Worm (Caenorhabditis elegans) whole organism, early embryonic: Measurements from ENCODE around the gene twk-23.

Source experiments
- B0310.2 ChIP-seq: sonication (generic microtip); optimal IDR thresholded peaks from 2 replicates; lab custom pipeline; 2016; ENCODE audit warnings: mild to moderate bottlenecking, missing genetic modification characterization, missing compliant biosample characterization
- F13C5.2 ChIP-seq: sonication (generic microtip); optimal IDR thresholded peaks from 2 replicates; lab custom pipeline; 2017; ENCODE audit warnings: mild to moderate bottlenecking, missing genetic modification characterization, inconsistent platforms, missing compliant biosample characterization
- aly-1 ChIP-seq: sonication (generic microtip); optimal IDR thresholded peaks from 2 replicates; lab custom pipeline; 2016; ENCODE audit warnings: missing genetic modification characterization, missing compliant biosample characterization
- ama-1 ChIP-seq: fragments of 150-350 bp; optimal IDR thresholded peaks from 2 replicates; lab custom pipeline; 2014
- ceh-36 ChIP-seq: sonication (generic microtip); optimal IDR thresholded peaks from 2 replicates; lab custom pipeline; 2016; ENCODE audit warnings: missing genetic modification characterization, inconsistent platforms, missing compliant biosample characterization
- ets-7 ChIP-seq: sonication (generic microtip); optimal IDR thresholded peaks from 2 replicates; lab custom pipeline; 2016; ENCODE audit warnings: missing genotype, missing genetic modification characterization, missing compliant biosample characterization
- flt-1 ChIP-seq: fragments of 200-800 bp; sonication (Bioruptor generic); IDR thresholded peaks from 2 replicates; pipeline ENCODE4 v1.3.6; 2022; ENCODE audit warnings: missing genetic modification characterization, missing compliant biosample characterization
- hmbx-1 ChIP-seq: sonication (generic microtip); optimal IDR thresholded peaks from 2 replicates; lab custom pipeline; 2016; ENCODE audit warnings: mild to moderate bottlenecking, missing genetic modification characterization, missing compliant biosample characterization
- hmg-4 ChIP-seq: fragments of 200-800 bp; sonication (Bioruptor generic); optimal IDR thresholded peaks from 2 replicates; lab custom pipeline; 2018; ENCODE audit warnings: mild to moderate bottlenecking, missing genetic modification characterization, missing compliant biosample characterization
- hnd-1 ChIP-seq: sonication (generic microtip); optimal IDR thresholded peaks from 2 replicates; lab custom pipeline; 2016; ENCODE audit warnings: missing genetic modification characterization, missing compliant biosample characterization
- pes-1 ChIP-seq: fragments of 200-800 bp; sonication (Bioruptor generic); IDR thresholded peaks from 2 replicates; pipeline ENCODE4 v1.3.6; 2022; ENCODE audit warnings: missing genetic modification reagents, missing genetic modification characterization, missing compliant biosample characterization
- scrt-1 ChIP-seq: fragments of 200-800 bp; sonication (Bioruptor generic); IDR thresholded peaks from 2 replicates; pipeline ENCODE4 v1.3.6; 2022; ENCODE audit warnings: missing genetic modification characterization, missing compliant biosample characterization
- tbx-11 ChIP-seq: fragments of 200-800 bp; sonication (Bioruptor generic); IDR thresholded peaks from 2 replicates; pipeline ENCODE4 v1.3.6; 2022; ENCODE audit warnings: missing genetic modification characterization, missing compliant biosample characterization
- tra-4 ChIP-seq: sonication (generic microtip); optimal IDR thresholded peaks from 2 replicates; lab custom pipeline; 2017; ENCODE audit warnings: missing genetic modification characterization, missing compliant biosample characterization

- TF ChIP-seq pes-1 (GFP tag; lab: Robert Waterston, UW) (no peak), ama-1 (no peak), B0310.2 (no peak), F13C5.2 (tag; lab: Kevin White, UChicago) (no peak), ceh-36 (no peak), aly-1 (no peak), flt-1 (GFP tag; lab: Robert Waterston, UW) (no peak), hmg-4 (GFP tag; lab: Kevin White, UChicago) (no peak), hnd-1 (tag; lab: Kevin White, UChicago) (no peak), scrt-1 (GFP tag; lab: Robert Waterston, UW) (no peak), tbx-11 (GFP tag; lab: Robert Waterston, UW) (no peak), hmbx-1 (tag; lab: Kevin White, UChicago) (no peak), tra-4 (tag; lab: Kevin White, UChicago) (no peak), ets-7 (tag; lab: Kevin White, UChicago) (no peak)
Measured at ce11 chrX:13838019-13838418, 14.6 kb upstream of the twk-23 start.
